Worm (Caenorhabditis elegans) whole organism, L1 larva: ENCODE measurements around the gene pck-1.

Source experiments
- F16B12.6 ChIP-seq: fragments of 150-350 bp; optimal IDR thresholded peaks from 2 replicates; lab custom pipeline; 2014; ENCODE audit warnings: missing biosample characterization, missing genetic modification characterization
- alr-1 ChIP-seq: fragments of 200-800 bp; sonication (Bioruptor generic); optimal IDR thresholded peaks from 2 replicates; lab custom pipeline; 2018; ENCODE audit warnings: borderline replicate concordance, mild to moderate bottlenecking, missing genetic modification characterization, missing compliant biosample characterization
- aly-2 ChIP-seq: fragments of 150-350 bp; optimal IDR thresholded peaks from 2 replicates; lab custom pipeline; 2014; ENCODE audit warnings: missing biosample characterization, missing genetic modification characterization
- blmp-1 ChIP-seq: fragments of 150-350 bp; optimal IDR thresholded peaks from 2 replicates; lab custom pipeline; 2014; ENCODE audit warnings: missing biosample characterization, missing genetic modification characterization
- ceh-63 ChIP-seq: fragments of 200-800 bp; sonication (Bioruptor generic); optimal IDR thresholded peaks from 2 replicates; lab custom pipeline; 2018; ENCODE audit warnings: mild to moderate bottlenecking, missing genetic modification characterization, missing compliant biosample characterization
- ceh-8 ChIP-seq: fragments of 200-800 bp; sonication (Bioruptor generic); optimal IDR thresholded peaks from 2 replicates; lab custom pipeline; 2018; ENCODE audit warnings: mild to moderate bottlenecking, missing genetic modification characterization, moderate library complexity, missing compliant biosample characterization
- ceh-88 ChIP-seq: fragments of 200-800 bp; sonication (Bioruptor generic); IDR thresholded peaks from 2 replicates; pipeline ENCODE4 v1.3.6; 2022; ENCODE audit warnings: missing genetic modification characterization, missing compliant biosample characterization
- ceh-90 ChIP-seq: sonication (generic microtip); optimal IDR thresholded peaks from 2 replicates; lab custom pipeline; 2016; ENCODE audit warnings: missing genetic modification characterization, missing compliant biosample characterization
- ces-1 ChIP-seq: fragments of 150-350 bp; optimal IDR thresholded peaks from 2 replicates; lab custom pipeline; 2014; ENCODE audit warnings: missing biosample characterization, missing genetic modification reagents, missing genetic modification characterization
- dsc-1 ChIP-seq: sonication (generic microtip); optimal IDR thresholded peaks from 2 replicates; lab custom pipeline; 2016; ENCODE audit warnings: mild to moderate bottlenecking, missing genetic modification characterization, missing compliant biosample characterization
- efl-3 ChIP-seq: fragments of 200-800 bp; sonication (Bioruptor generic); optimal IDR thresholded peaks from 2 replicates; lab custom pipeline; 2018; ENCODE audit warnings: mild to moderate bottlenecking, missing genetic modification characterization, missing compliant biosample characterization
- egl-13 ChIP-seq: sonication (generic microtip); optimal IDR thresholded peaks from 2 replicates; lab custom pipeline; 2016; ENCODE audit warnings: missing genotype, missing genetic modification reagents, missing genetic modification characterization, missing compliant biosample characterization
- egl-27 ChIP-seq, 2 experiments: fragments of 150-350 bp in 1 of 2; sonication (generic microtip); optimal IDR thresholded peaks; 3 replicates each; lab custom pipeline; 2017 to 2018; ENCODE audit warnings: missing biosample characterization in 2 of 2, missing genetic modification characterization in 2 of 2, missing genetic modification reagents in 2 of 2
- elt-3 ChIP-seq, 6 experiments: fragments of 150-350 bp in 1 of 6; sonication (generic microtip); optimal IDR thresholded peaks; 2 replicates each; lab custom pipeline; 2017 to 2018; ENCODE audit warnings: missing biosample characterization in 6 of 6, missing genetic modification characterization in 6 of 6, inconsistent platforms in 1 of 6
- fkh-10 ChIP-seq: sonication (generic microtip); optimal IDR thresholded peaks from 2 replicates; lab custom pipeline; 2017; ENCODE audit warnings: missing biosample characterization, missing genetic modification reagents, missing genetic modification characterization
- fkh-4 ChIP-seq: sonication (generic microtip); optimal IDR thresholded peaks from 2 replicates; lab custom pipeline; 2016; ENCODE audit warnings: missing compliant biosample characterization, missing genetic modification characterization, borderline replicate concordance
- fkh-8 ChIP-seq: sonication (generic microtip); optimal IDR thresholded peaks from 2 replicates; lab custom pipeline; 2016; ENCODE audit warnings: mild to moderate bottlenecking, missing genetic modification characterization, missing compliant biosample characterization
- lin-14 ChIP-seq: fragments of 200-800 bp; sonication (Bioruptor generic); optimal IDR thresholded peaks from 2 replicates; lab custom pipeline; 2018; ENCODE audit warnings: mild to moderate bottlenecking, missing genetic modification characterization, moderate library complexity, missing compliant biosample characterization
- lin-39 ChIP-seq: fragments of 150-350 bp; optimal IDR thresholded peaks from 2 replicates; lab custom pipeline; 2014; ENCODE audit warnings: missing biosample characterization, missing genetic modification reagents, missing genetic modification characterization
- lir-3 ChIP-seq: sonication (generic microtip); optimal IDR thresholded peaks from 2 replicates; lab custom pipeline; 2016; ENCODE audit warnings: mild to moderate bottlenecking, missing genetic modification characterization, moderate library complexity, missing compliant biosample characterization; ENCODE audit not compliant: poor library complexity
- lsy-2 ChIP-seq, 2 experiments: fragments of 150-350 bp; optimal IDR thresholded peaks; 2 replicates each; lab custom pipeline; 2014; ENCODE audit warnings: missing biosample characterization in 2 of 2, missing genetic modification characterization in 2 of 2
- mdl-1 ChIP-seq, 2 experiments: fragments of 150-350 bp; optimal IDR thresholded peaks; 2 replicates each; lab custom pipeline; 2014 to 2017; ENCODE audit warnings: missing biosample characterization in 2 of 2, missing genetic modification characterization in 2 of 2, inconsistent platforms in 1 of 2
- mep-1 ChIP-seq: fragments of 150-350 bp; optimal IDR thresholded peaks from 2 replicates; lab custom pipeline; 2014; ENCODE audit warnings: missing biosample characterization, missing genetic modification characterization
- nhr-11 ChIP-seq: fragments of 150-350 bp; optimal IDR thresholded peaks from 2 replicates; lab custom pipeline; 2014; ENCODE audit warnings: missing biosample characterization, missing genetic modification characterization
- nhr-12 ChIP-seq: sonication (generic microtip); optimal IDR thresholded peaks from 2 replicates; lab custom pipeline; 2017; ENCODE audit warnings: missing biosample characterization, missing genetic modification characterization
- nhr-20 ChIP-seq: sonication (generic microtip); optimal IDR thresholded peaks from 2 replicates; lab custom pipeline; 2016; ENCODE audit warnings: mild to moderate bottlenecking, missing genetic modification characterization, missing compliant biosample characterization
- nhr-47 ChIP-seq: sonication (generic microtip); optimal IDR thresholded peaks from 2 replicates; lab custom pipeline; 2016; ENCODE audit warnings: mild to moderate bottlenecking, missing genetic modification characterization, moderate library complexity, missing compliant biosample characterization
- nhr-71 ChIP-seq: sonication (generic microtip); optimal IDR thresholded peaks from 2 replicates; lab custom pipeline; 2016; ENCODE audit warnings: mild to moderate bottlenecking, missing genetic modification characterization, moderate library complexity, missing compliant biosample characterization
- nhr-84 ChIP-seq: sonication (generic microtip); optimal IDR thresholded peaks from 2 replicates; lab custom pipeline; 2017; ENCODE audit warnings: missing biosample characterization, missing genetic modification characterization
- nhr-85 ChIP-seq: sonication (generic microtip); peaks from one replicate; lab custom pipeline; 2016; ENCODE audit warnings: missing genetic modification characterization, inconsistent platforms, missing compliant biosample characterization
- pax-3 ChIP-seq: fragments of 200-800 bp; sonication (Bioruptor generic); optimal IDR thresholded peaks from 2 replicates; lab custom pipeline; 2018; ENCODE audit warnings: mild to moderate bottlenecking, missing genetic modification characterization, moderate library complexity, missing compliant biosample characterization
- pqm-1 ChIP-seq: sonication (generic microtip); optimal IDR thresholded peaks from 3 replicates; lab custom pipeline; 2017; ENCODE audit warnings: missing biosample characterization, missing genetic modification characterization
- rnt-1 ChIP-seq: sonication (generic microtip); optimal IDR thresholded peaks from 2 replicates; lab custom pipeline; 2016; ENCODE audit warnings: mild to moderate bottlenecking, missing genetic modification characterization, moderate library complexity, missing compliant biosample characterization
- sox-4 ChIP-seq: sonication (generic microtip); optimal IDR thresholded peaks from 2 replicates; lab custom pipeline; 2016; ENCODE audit warnings: missing genetic modification characterization, missing compliant biosample characterization
- swsn-7 ChIP-seq: sonication (generic microtip); optimal IDR thresholded peaks from 2 replicates; lab custom pipeline; 2016; ENCODE audit warnings: missing genetic modification characterization, missing compliant biosample characterization
- tbx-2 ChIP-seq: sonication (generic microtip); optimal IDR thresholded peaks from 2 replicates; lab custom pipeline; 2016; ENCODE audit warnings: missing genetic modification characterization, missing compliant biosample characterization
- tlp-1 ChIP-seq: fragments of 150-350 bp; optimal IDR thresholded peaks from 2 replicates; lab custom pipeline; 2014; ENCODE audit warnings: missing biosample characterization, missing genetic modification characterization
- unc-130 ChIP-seq: fragments of 150-350 bp; optimal IDR thresholded peaks from 2 replicates; lab custom pipeline; 2017; ENCODE audit warnings: missing biosample characterization, missing genetic modification characterization, inconsistent platforms
- unc-86 ChIP-seq: sonication (generic microtip); optimal IDR thresholded peaks from 2 replicates; lab custom pipeline; 2016; ENCODE audit warnings: missing genetic modification characterization, missing compliant biosample characterization
- unc-98 ChIP-seq: fragments of 200-800 bp; sonication (Bioruptor generic); IDR thresholded peaks from 2 replicates; pipeline ENCODE4 v1.3.6; 2022; ENCODE audit warnings: missing genetic modification characterization, missing compliant biosample characterization
- zag-1 ChIP-seq: fragments of 150-350 bp; optimal IDR thresholded peaks from 2 replicates; lab custom pipeline; 2014; ENCODE audit warnings: missing biosample characterization, missing genetic modification characterization
- ztf-4 ChIP-seq: fragments of 150-350 bp; optimal IDR thresholded peaks from 2 replicates; lab custom pipeline; 2014; ENCODE audit warnings: missing biosample characterization, missing genetic modification characterization

Gene pck-1

ce11 chrIII:39516-39915 lies 26.5 kb downstream of the pck-1 start:
- TF ChIP-seq pqm-1 (tag; lab: Kevin White, UChicago) (no peak), nhr-11 (no peak), blmp-1 (tag; lab: Kevin White, UChicago) (peak; percentile 30)

- TF ChIP-seq ztf-4 (tag; lab: Kevin White, UChicago) = no peak
- TF ChIP-seq fkh-8 (tag; lab: Kevin White, UChicago) = no peak
These were observed 27.9 kb downstream of the pck-1 start, which contains the start of gene clp-10 for ce11 chrIII:38117-38516. Gene clp-10 (minus strand): TSS chrIII:38217.

- TF ChIP-seq unc-86 (tag; lab: Kevin White, UChicago) = no peak
- TF ChIP-seq nhr-85 (tag; lab: Kevin White, UChicago) = peak; percentile 31
These were observed 32.8 kb downstream of the pck-1 start for ce11 chrIII:33257-33656.

ce11 chrIII:31600-31999 lies 34.5 kb downstream of the pck-1 start:
- TF ChIP-seq ceh-8 (GFP tag; lab: Kevin White, UChicago) = peak; percentile 10
- peak; percentile 95 for TF ChIP-seq fkh-8 (tag; lab: Kevin White, UChicago)
- TF ChIP-seq nhr-71 (tag; lab: Kevin White, UChicago) = peak; percentile 55
- TF ChIP-seq lsy-2 (tag; optimal IDR thresholded peaks at IDR 0.05; lab: Kevin White, UChicago) = no peak
- TF ChIP-seq tlp-1 (tag; lab: Kevin White, UChicago) = no peak
- TF ChIP-seq nhr-20 (tag; lab: Kevin White, UChicago) = peak; percentile 9
- no peak for TF ChIP-seq pqm-1 (tag; lab: Kevin White, UChicago)
- no peak for TF ChIP-seq ceh-90 (tag; lab: Kevin White, UChicago)
- TF ChIP-seq nhr-47 (tag; lab: Kevin White, UChicago) = peak; percentile 43

- TF ChIP-seq aly-2 (no peak), nhr-12 (tag; lab: Kevin White, UChicago) (no peak), ceh-90 (tag; lab: Kevin White, UChicago) (no peak), mdl-1 (tag; optimal IDR thresholded peaks at IDR 0.05; lab: Kevin White, UChicago) (no peak), ces-1 (no peak), unc-86 (tag; lab: Kevin White, UChicago) (peak; percentile 71), pax-3 (tag; lab: Kevin White, UChicago) (peak; percentile 10), F16B12.6 (tag; lab: Kevin White, UChicago) (no peak), fkh-8 (tag; lab: Kevin White, UChicago) (peak; percentile 55), fkh-4 (tag; lab: Kevin White, UChicago) (no peak), sox-4 (peak; percentile 26), egl-27 (tag; optimal IDR thresholded peaks at IDR 0.05; lab: Kevin White, UChicago) (no peak), egl-13 (tag; lab: Kevin White, UChicago) (peak; percentile 58), nhr-11 (no peak), elt-3 (tag; optimal IDR thresholded peaks at IDR 0.05; lab: Kevin White, UChicago) (no peak), unc-98 (no peak), nhr-71 (tag; lab: Kevin White, UChicago) (peak; percentile 72), swsn-7 (peak; percentile 38), nhr-85 (tag; lab: Kevin White, UChicago) (peak; percentile 12), dsc-1 (tag; lab: Kevin White, UChicago) (peak; percentile 7), ceh-88 (no peak), lin-14 (GFP tag; lab: Kevin White, UChicago) (peak; percentile 76), ceh-63 (GFP tag; lab: Kevin White, UChicago) (no peak), rnt-1 (tag; lab: Kevin White, UChicago) (no peak), mep-1 (tag; lab: Kevin White, UChicago) (peak; percentile 40), lir-3 (tag; lab: Kevin White, UChicago) (no peak), zag-1 (tag; lab: Kevin White, UChicago) (peak; percentile 43), lsy-2 (tag; optimal IDR thresholded peaks at IDR 0.05; lab: Kevin White, UChicago) (peak; percentile 10 to 25), tbx-2 (tag; lab: Kevin White, UChicago) (no peak), alr-1 (tag; lab: Kevin White, UChicago) (no peak), nhr-47 (tag; lab: Kevin White, UChicago) (peak; percentile 65), efl-3 (GFP tag; lab: Kevin White, UChicago) (no peak), unc-130 (tag; lab: Kevin White, UChicago) (no peak), lin-39 (tag; lab: Kevin White, UChicago) (no peak), nhr-84 (tag; lab: Kevin White, UChicago) (no peak), fkh-10 (GFP tag; lab: Kevin White, UChicago) (peak; percentile 69)
These were observed 35.7 kb downstream of the pck-1 start for ce11 chrIII:30399-30798.
